Worm (Caenorhabditis elegans) whole organism, L4/young adult: ENCODE results near the gene nspc-13.

Experiments used
- W03F9.2 ChIP-seq: fragments of 150-350 bp; optimal IDR thresholded peaks from 2 replicates; lab custom pipeline; 2014; ENCODE audit warnings: missing biosample characterization, missing genetic modification characterization
- dao-5 ChIP-seq: sonication (generic microtip); optimal IDR thresholded peaks from 2 replicates; lab custom pipeline; 2016; ENCODE audit warnings: missing genotype, missing genetic modification characterization, moderate library complexity, missing compliant biosample characterization

DNA sequence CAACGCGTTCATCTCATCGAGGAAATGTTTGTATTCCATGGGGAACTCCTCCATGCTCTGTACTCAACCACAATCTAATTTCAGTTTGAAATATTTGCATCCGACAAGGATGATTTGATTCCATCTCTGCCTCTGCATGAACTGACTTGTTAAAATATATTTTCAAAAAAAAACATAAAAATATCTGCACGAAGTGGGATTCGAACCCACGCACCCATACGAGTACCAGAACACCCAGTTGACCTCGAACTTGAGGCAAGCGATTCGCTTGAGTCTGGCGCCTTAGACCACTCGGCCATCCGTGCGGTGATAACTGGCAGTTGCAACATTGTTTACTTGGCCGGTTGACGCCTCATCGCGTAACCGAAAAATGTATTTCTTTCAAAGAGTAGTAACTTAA is 9.4 kb upstream of the nspc-13 start:
- TF ChIP-seq W03F9.2 (tag; lab: Kevin White, UChicago) (peak; percentile 28), dao-5 (peak; percentile 51)
